Worm (Caenorhabditis elegans) whole organism, midembryonic: ENCODE data around the gene C01G10.1.

Source experiments
- T22C8.4 ChIP-seq: fragments of 200-800 bp; sonication (Bioruptor generic); IDR thresholded peaks from 2 replicates; pipeline ENCODE4 v1.3.6; 2022; ENCODE audit warnings: missing genetic modification characterization, missing compliant biosample characterization
- cog-1 ChIP-seq: sonication (generic microtip); optimal IDR thresholded peaks from 2 replicates; lab custom pipeline; 2016; ENCODE audit warnings: missing genetic modification characterization, missing compliant biosample characterization
- flt-1 ChIP-seq: fragments of 200-800 bp; sonication (Bioruptor generic); IDR thresholded peaks from 2 replicates; pipeline ENCODE4 v1.3.6; 2022; ENCODE audit warnings: missing genetic modification characterization, missing compliant biosample characterization
- klf-2 ChIP-seq: fragments of 200-800 bp; sonication (Bioruptor generic); conservative IDR thresholded peaks from 2 replicates; pipeline ENCODE4 v1.3.6; 2022; ENCODE audit warnings: missing genetic modification reagents, missing genetic modification characterization, missing compliant biosample characterization
- med-1 ChIP-seq: sonication (generic microtip); optimal IDR thresholded peaks from 2 replicates; lab custom pipeline; 2017; ENCODE audit warnings: missing genetic modification characterization, mild to moderate bottlenecking, missing compliant biosample characterization, antibody characterized with exemption, missing genetic modification reagents; ENCODE audit not compliant: insufficient read depth
- ref-1 ChIP-seq: fragments of 200-800 bp; sonication (Bioruptor generic); conservative IDR thresholded peaks from 2 replicates; pipeline ENCODE4 v1.3.6; 2022; ENCODE audit warnings: missing genetic modification reagents, missing genetic modification characterization, missing compliant biosample characterization
- tab-1 ChIP-seq: fragments of 200-800 bp; sonication (Bioruptor generic); IDR thresholded peaks from 2 replicates; pipeline ENCODE4 v1.3.6; 2022; ENCODE audit warnings: missing genetic modification characterization, missing compliant biosample characterization
- ztf-23 ChIP-seq: fragments of 200-800 bp; sonication (Bioruptor generic); IDR thresholded peaks from 2 replicates; pipeline ENCODE4 v1.3.6; 2022; ENCODE audit warnings: missing genetic modification reagents, missing genetic modification characterization, missing compliant biosample characterization
- ztf-29 ChIP-seq: fragments of 200-800 bp; sonication (Bioruptor generic); IDR thresholded peaks from 2 replicates; pipeline ENCODE4 v1.3.6; 2022; ENCODE audit warnings: missing genetic modification reagents, missing genetic modification characterization, missing compliant biosample characterization

C01G10.1 gene

DNA sequence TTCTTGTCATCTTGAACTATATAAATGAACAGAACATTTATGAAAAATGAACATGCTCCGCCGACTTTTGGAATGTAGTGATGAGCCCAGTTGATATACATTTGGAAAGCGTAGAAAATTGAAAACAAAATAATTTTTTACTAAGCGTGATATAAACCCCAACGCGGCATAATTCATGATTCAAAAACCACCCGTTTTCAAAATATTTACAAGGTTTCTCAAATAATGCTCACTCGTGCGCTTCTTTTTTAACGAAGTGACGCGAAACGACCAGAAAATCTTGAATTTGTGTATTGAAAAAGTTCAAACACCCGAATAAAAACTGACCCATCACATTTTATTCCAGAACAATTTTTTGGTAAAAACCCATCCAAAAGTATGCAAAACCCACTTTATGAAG is 27.9 kb downstream of the C01G10.1 start, which contains the start of gene srj-27:
Gene srj-27, minus strand, starts transcription at position 101 of the 400 bp plus-strand sequence.
- TF ChIP-seq ref-1 (GFP tag; lab: Robert Waterston, UW) (no peak), T22C8.4 (GFP tag; lab: Robert Waterston, UW) (no peak), ztf-29 (GFP tag; lab: Robert Waterston, UW) (no peak), klf-2 (GFP tag; lab: Robert Waterston, UW) (no peak), med-1 (GFP tag; lab: Kevin White, UChicago) (no peak), flt-1 (no peak), cog-1 (tag; lab: Kevin White, UChicago) (no peak), ztf-23 (GFP tag; lab: Robert Waterston, UW) (no peak), tab-1 (GFP tag; lab: Robert Waterston, UW) (no peak)

DNA sequence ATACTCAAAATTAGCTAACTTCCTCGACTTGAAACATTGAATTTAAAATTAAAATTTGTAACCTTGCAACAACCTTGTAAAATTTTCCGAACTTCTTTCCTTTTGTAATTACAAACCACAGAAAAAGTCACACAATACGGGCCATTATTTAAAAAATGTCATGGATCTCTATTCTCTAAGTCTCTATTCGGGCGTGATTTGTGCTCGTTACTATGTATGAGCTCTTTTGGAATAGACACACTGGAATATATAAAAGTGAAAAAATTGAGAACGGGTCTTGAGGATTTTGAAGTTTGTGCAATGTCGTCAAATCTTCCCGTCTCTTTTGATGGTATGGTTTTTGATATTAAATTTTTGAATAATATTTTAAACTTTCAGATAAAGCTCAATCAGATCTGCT is 28.4 kb downstream of the C01G10.1 start, which contains the start of gene srr-7:
Gene srr-7, plus strand, starts transcription at position 301 of the 400 bp plus-strand sequence.
- TF ChIP-seq ztf-23 (GFP tag; lab: Robert Waterston, UW), result no peak
- no peak for TF ChIP-seq med-1 (GFP tag; lab: Kevin White, UChicago)
- no peak for TF ChIP-seq klf-2 (GFP tag; lab: Robert Waterston, UW)
- TF ChIP-seq ztf-29 (GFP tag; lab: Robert Waterston, UW), result no peak
- TF ChIP-seq flt-1, result no peak
- no peak for TF ChIP-seq cog-1 (tag; lab: Kevin White, UChicago)
- TF ChIP-seq T22C8.4 (GFP tag; lab: Robert Waterston, UW), result no peak
- no peak for TF ChIP-seq tab-1 (GFP tag; lab: Robert Waterston, UW)
- no peak for TF ChIP-seq ref-1 (GFP tag; lab: Robert Waterston, UW)

DNA sequence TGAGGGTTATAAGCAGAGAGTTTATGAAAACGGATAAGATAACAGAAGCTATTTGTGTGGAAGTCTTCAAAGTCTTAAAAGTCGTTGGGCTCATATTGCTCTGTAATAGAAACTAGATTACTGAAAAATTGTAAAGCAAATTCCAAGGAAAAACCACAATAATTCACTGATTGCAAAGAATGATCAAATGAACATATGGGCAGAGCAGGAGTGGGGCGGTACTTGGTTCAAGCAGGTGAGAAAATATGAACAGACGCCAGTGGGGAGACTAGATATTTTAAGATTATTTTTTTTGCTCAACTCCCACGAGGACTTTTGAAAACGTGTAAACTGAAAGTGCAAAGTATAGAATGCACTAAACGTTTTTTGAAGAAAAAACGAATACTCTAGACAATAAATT is 32.9 kb downstream of the C01G10.1 start, which contains the start of gene str-171:
Gene str-171, minus strand, starts transcription at position 101 of the 400 bp plus-strand sequence.
- TF ChIP-seq ztf-23 (GFP tag; lab: Robert Waterston, UW) (no peak), med-1 (GFP tag; lab: Kevin White, UChicago) (no peak), T22C8.4 (GFP tag; lab: Robert Waterston, UW) (no peak), klf-2 (GFP tag; lab: Robert Waterston, UW) (no peak), flt-1 (no peak), cog-1 (tag; lab: Kevin White, UChicago) (no peak), tab-1 (GFP tag; lab: Robert Waterston, UW) (no peak), ztf-29 (GFP tag; lab: Robert Waterston, UW) (no peak), ref-1 (GFP tag; lab: Robert Waterston, UW) (no peak)

DNA sequence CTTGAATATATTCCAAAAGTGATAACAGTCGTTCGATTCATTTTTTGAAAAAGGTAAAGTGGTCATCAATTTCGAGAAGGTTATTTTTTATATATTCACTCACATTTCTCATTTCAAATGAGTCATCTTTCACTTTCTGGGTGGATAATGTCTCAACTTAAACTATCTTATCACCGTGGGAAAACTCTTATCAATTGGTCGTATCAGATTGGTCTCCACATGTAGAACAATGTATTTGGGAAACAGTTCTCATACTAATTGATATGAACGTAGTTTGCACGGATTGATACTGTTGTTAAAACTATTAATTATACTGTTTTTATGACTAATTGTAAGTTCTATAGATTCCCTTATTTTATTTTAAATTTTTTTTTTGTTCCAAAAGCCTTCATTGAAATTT is 34.3 kb downstream of the C01G10.1 start:
- no peak for TF ChIP-seq ztf-23 (GFP tag; lab: Robert Waterston, UW)
- TF ChIP-seq T22C8.4 (GFP tag; lab: Robert Waterston, UW), result no peak

DNA sequence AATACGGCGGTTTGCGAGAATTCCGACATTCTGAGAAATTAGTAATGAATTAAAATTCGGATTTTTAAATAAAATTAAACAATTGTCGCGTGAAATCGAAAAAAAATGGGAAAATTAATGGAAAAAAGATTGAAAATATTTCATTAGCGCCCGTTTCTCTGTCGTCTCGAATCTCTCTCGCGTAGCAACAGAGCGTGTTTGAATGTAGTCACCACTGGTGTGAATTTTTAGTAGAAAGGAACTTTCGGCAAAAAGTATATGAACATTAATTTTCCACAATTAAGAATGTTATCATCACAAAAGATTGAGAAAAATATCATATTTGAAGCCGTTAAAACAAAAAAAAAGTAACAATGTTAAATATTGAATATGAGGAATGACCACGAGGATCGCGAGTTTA is 37.2 kb downstream of the C01G10.1 start, which contains the start of gene aipl-1:
Gene aipl-1, minus strand, starts transcription at position 30 of the 400 bp plus-strand sequence.
- TF ChIP-seq cog-1 (tag; lab: Kevin White, UChicago) (peak; percentile 1), tab-1 (GFP tag; lab: Robert Waterston, UW) (no peak), ztf-23 (GFP tag; lab: Robert Waterston, UW) (0 out of 2 replicates have a peak, but pooled peaks have one; percentile 37)

DNA sequence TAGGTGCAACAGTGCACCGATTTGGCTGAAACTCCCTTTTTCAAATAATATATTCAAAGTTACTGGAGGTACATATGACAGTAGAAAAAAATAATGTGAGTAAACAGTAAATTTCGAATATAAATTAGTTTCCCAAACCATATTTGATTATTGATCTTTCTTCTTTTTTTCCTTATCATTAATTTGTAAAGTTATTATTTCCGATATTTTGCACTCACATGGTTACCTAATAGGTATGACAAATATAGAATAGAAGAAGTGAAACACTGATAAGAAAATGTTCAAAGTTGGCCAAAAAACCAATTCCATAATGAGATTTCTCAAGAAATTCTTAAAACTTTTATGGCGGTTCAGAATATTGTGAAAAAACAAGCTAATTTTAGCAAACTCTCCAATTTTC is 40.3 kb downstream of the C01G10.1 start:
- no peak for TF ChIP-seq klf-2 (GFP tag; lab: Robert Waterston, UW)
- TF ChIP-seq tab-1 (GFP tag; lab: Robert Waterston, UW), result no peak
- TF ChIP-seq T22C8.4 (GFP tag; lab: Robert Waterston, UW), result no peak
- TF ChIP-seq ztf-29 (GFP tag; lab: Robert Waterston, UW), result no peak
- no peak for TF ChIP-seq cog-1 (tag; lab: Kevin White, UChicago)
- TF ChIP-seq ref-1 (GFP tag; lab: Robert Waterston, UW), result no peak
- TF ChIP-seq ztf-23 (GFP tag; lab: Robert Waterston, UW), result no peak
- no peak for TF ChIP-seq med-1 (GFP tag; lab: Kevin White, UChicago)
- no peak for TF ChIP-seq flt-1

DNA sequence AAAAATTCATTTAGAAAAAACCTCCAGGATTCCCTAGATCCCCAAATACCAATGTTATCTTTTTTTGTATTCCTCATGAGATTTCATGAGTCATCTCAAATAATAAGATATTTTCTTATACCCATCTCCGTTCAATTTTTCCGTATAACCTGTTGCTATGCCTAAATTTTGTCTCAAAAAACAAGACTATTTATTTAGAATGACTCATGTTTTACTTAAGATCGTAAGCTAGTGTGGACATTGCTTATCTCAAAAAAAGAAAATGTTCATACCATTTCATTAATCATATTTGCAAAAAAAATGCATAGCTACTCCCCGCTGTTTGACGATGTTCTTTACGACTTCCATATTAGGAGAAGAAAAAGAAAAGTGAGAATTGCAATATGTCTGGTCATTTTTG is 40.7 kb downstream of the C01G10.1 start, which contains the start of gene K08F9.3:
Gene K08F9.3, plus strand, starts transcription at position 301 of the 400 bp plus-strand sequence.
- TF ChIP-seq med-1 (GFP tag; lab: Kevin White, UChicago) (no peak), tab-1 (GFP tag; lab: Robert Waterston, UW) (no peak), T22C8.4 (GFP tag; lab: Robert Waterston, UW) (no peak), ref-1 (GFP tag; lab: Robert Waterston, UW) (no peak), cog-1 (tag; lab: Kevin White, UChicago) (no peak), ztf-23 (GFP tag; lab: Robert Waterston, UW) (no peak), klf-2 (GFP tag; lab: Robert Waterston, UW) (no peak), ztf-29 (GFP tag; lab: Robert Waterston, UW) (no peak)

DNA sequence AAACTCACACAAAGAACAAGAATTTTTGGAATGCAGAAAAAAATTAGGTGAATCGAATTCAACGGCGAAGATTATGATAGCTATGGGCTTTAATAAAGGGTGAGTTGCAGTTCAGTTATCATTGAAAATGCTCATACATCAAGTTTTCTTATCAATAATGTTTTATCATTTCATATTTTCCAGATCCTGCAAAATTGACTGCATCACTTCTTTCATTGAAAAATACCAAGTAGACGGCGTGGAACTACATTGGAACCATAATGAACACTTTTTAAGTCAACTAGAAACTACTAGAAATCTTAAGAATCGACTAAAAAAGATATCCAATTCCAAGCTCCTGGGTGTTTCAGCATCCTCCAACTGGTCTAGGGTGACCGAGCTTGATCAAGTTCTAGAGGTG is 43.7 kb downstream of the C01G10.1 start, which contains the start of gene K08F9.1:
Gene K08F9.1, minus strand, starts transcription at position 101 of the 400 bp plus-strand sequence.
- TF ChIP-seq klf-2 (GFP tag; lab: Robert Waterston, UW) (no peak), T22C8.4 (GFP tag; lab: Robert Waterston, UW) (no peak), flt-1 (no peak), med-1 (GFP tag; lab: Kevin White, UChicago) (no peak), ztf-23 (GFP tag; lab: Robert Waterston, UW) (no peak), ztf-29 (GFP tag; lab: Robert Waterston, UW) (no peak), tab-1 (GFP tag; lab: Robert Waterston, UW) (no peak), cog-1 (tag; lab: Kevin White, UChicago) (no peak), ref-1 (GFP tag; lab: Robert Waterston, UW) (no peak)

DNA sequence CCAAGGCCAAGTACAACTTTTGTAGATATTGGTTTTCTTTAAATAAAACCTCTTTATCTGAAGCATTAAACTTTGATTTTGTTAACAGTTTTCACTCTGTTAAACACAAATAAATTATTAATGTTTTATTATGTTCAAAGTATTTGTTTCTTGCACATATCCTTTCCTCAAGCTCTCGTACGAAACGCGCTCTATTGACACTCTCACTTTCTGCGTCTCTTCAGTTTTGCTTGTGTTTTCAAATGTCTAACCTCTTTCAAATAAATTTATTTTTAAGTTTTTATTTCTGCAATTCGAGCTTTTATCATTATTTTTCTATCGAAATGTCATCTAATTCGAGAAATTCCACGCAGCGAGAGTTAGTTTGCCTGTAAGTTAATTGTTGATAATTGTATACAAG is 44.3 kb downstream of the C01G10.1 start, which contains the start of gene K08F9.4:
Gene K08F9.4, plus strand, starts transcription at position 222 of the 400 bp plus-strand sequence.
- TF ChIP-seq ztf-29 (GFP tag; lab: Robert Waterston, UW) (no peak), flt-1 (no peak), tab-1 (GFP tag; lab: Robert Waterston, UW) (no peak), T22C8.4 (GFP tag; lab: Robert Waterston, UW) (no peak), ref-1 (GFP tag; lab: Robert Waterston, UW) (no peak), cog-1 (tag; lab: Kevin White, UChicago) (no peak), klf-2 (GFP tag; lab: Robert Waterston, UW) (no peak), med-1 (GFP tag; lab: Kevin White, UChicago) (no peak)
